Worm (Caenorhabditis elegans) whole organism, young adult: ENCODE results near the gene C27B7.2.

ENCODE experiments used
- B0035.1 ChIP-seq: sonication (generic microtip); optimal IDR thresholded peaks from 2 replicates; lab custom pipeline; 2016; ENCODE audit warnings: missing genetic modification characterization, mild to moderate bottlenecking, missing compliant biosample characterization, missing genotype, missing genetic modification reagents
- B0261.1 ChIP-seq: sonication (generic microtip); optimal IDR thresholded peaks from 2 replicates; lab custom pipeline; 2016; ENCODE audit warnings: mild to moderate bottlenecking, missing genetic modification characterization, moderate library complexity, missing compliant biosample characterization
- C06A6.2 ChIP-seq: fragments of 200-800 bp; sonication (Bioruptor generic); conservative IDR thresholded peaks from 2 replicates; pipeline ENCODE4 v1.3.6; 2022; ENCODE audit warnings: missing genetic modification characterization, missing compliant biosample characterization
- F22D6.2 ChIP-seq: sonication (generic microtip); optimal IDR thresholded peaks from 2 replicates; lab custom pipeline; 2016; ENCODE audit warnings: mild to moderate bottlenecking, missing genetic modification characterization, missing compliant biosample characterization
- F57A8.1 ChIP-seq: fragments of 200-800 bp; sonication (Bioruptor generic); optimal IDR thresholded peaks from 2 replicates; lab custom pipeline; 2018; ENCODE audit warnings: mild to moderate bottlenecking, missing genetic modification characterization, moderate library complexity, missing compliant biosample characterization
- Y53F4B.3 ChIP-seq: fragments of 200-800 bp; sonication (Bioruptor generic); IDR thresholded peaks from 2 replicates; pipeline ENCODE4 v1.3.6; 2022; ENCODE audit warnings: missing genetic modification reagents, missing genetic modification characterization, missing compliant biosample characterization
- athp-1 ChIP-seq: sonication (generic microtip); optimal IDR thresholded peaks from 2 replicates; lab custom pipeline; 2017; ENCODE audit warnings: mild to moderate bottlenecking, missing genetic modification characterization, missing compliant biosample characterization
- bed-2 ChIP-seq: fragments of 200-800 bp; sonication (Bioruptor generic); IDR thresholded peaks from 2 replicates; pipeline ENCODE4 v1.3.6; 2022; ENCODE audit warnings: missing genetic modification reagents, missing genetic modification characterization, missing compliant biosample characterization
- cebp-2 ChIP-seq: fragments of 200-800 bp; sonication (Bioruptor generic); IDR thresholded peaks from 2 replicates; pipeline ENCODE4 v1.3.6; 2022; ENCODE audit warnings: missing genetic modification characterization, missing compliant biosample characterization
- ceh-58 ChIP-seq: fragments of 200-800 bp; sonication (Bioruptor generic); IDR thresholded peaks from 2 replicates; pipeline ENCODE4 v1.3.6; 2022; ENCODE audit warnings: missing genetic modification characterization, missing compliant biosample characterization
- die-1 ChIP-seq: sonication (generic microtip); optimal IDR thresholded peaks from 2 replicates; lab custom pipeline; 2016; ENCODE audit warnings: missing genotype, mild to moderate bottlenecking, missing genetic modification characterization, missing compliant biosample characterization
- dpff-1 ChIP-seq: sonication (generic microtip); optimal IDR thresholded peaks from 2 replicates; lab custom pipeline; 2017; ENCODE audit warnings: mild to moderate bottlenecking, missing genetic modification characterization, missing compliant biosample characterization
- egl-44 ChIP-seq: fragments of 200-800 bp; sonication (Bioruptor generic); IDR thresholded peaks from 2 replicates; pipeline ENCODE4 v1.3.6; 2022; ENCODE audit warnings: missing genetic modification reagents, missing genetic modification characterization, missing compliant biosample characterization
- egrh-3 ChIP-seq: fragments of 200-800 bp; sonication (Bioruptor generic); IDR thresholded peaks from 2 replicates; pipeline ENCODE4 v1.3.6; 2022; ENCODE audit warnings: missing genetic modification reagents, missing genetic modification characterization, missing compliant biosample characterization
- ekl-4 ChIP-seq: fragments of 200-800 bp; sonication (Bioruptor generic); IDR thresholded peaks from 2 replicates; pipeline ENCODE4 v1.3.6; 2022; ENCODE audit warnings: missing genetic modification reagents, missing genetic modification characterization, missing compliant biosample characterization
- fkh-3 ChIP-seq: sonication (generic microtip); optimal IDR thresholded peaks from 2 replicates; lab custom pipeline; 2016; ENCODE audit warnings: mild to moderate bottlenecking, missing genetic modification characterization, missing compliant biosample characterization
- hlh-12 ChIP-seq: sonication (generic microtip); optimal IDR thresholded peaks from 2 replicates; lab custom pipeline; 2016; ENCODE audit warnings: missing genetic modification characterization, missing compliant biosample characterization
- hrde-1 ChIP-seq: sonication (generic microtip); optimal IDR thresholded peaks from 2 replicates; lab custom pipeline; 2016; ENCODE audit warnings: missing genetic modification characterization, mild to moderate bottlenecking, missing compliant biosample characterization, moderate library complexity, missing genotype, missing genetic modification reagents, borderline replicate concordance
- lag-1 ChIP-seq: fragments of 200-800 bp; sonication (Bioruptor generic); IDR thresholded peaks from 2 replicates; pipeline ENCODE4 v1.3.6; 2022; ENCODE audit warnings: missing genetic modification reagents, missing genetic modification characterization, missing compliant biosample characterization
- lsl-1 ChIP-seq: fragments of 200-800 bp; sonication (Bioruptor generic); optimal IDR thresholded peaks from 2 replicates; lab custom pipeline; 2018; ENCODE audit warnings: mild to moderate bottlenecking, missing genetic modification characterization, moderate library complexity, missing compliant biosample characterization
- madf-10 ChIP-seq: sonication (generic microtip); optimal IDR thresholded peaks from 2 replicates; lab custom pipeline; 2016; ENCODE audit warnings: mild to moderate bottlenecking, missing genetic modification characterization, missing compliant biosample characterization
- madf-6 ChIP-seq: fragments of 200-800 bp; sonication (Bioruptor generic); IDR thresholded peaks from 2 replicates; pipeline ENCODE4 v1.3.6; 2022; ENCODE audit warnings: missing genetic modification reagents, missing genetic modification characterization, missing compliant biosample characterization
- mes-4 ChIP-seq: sonication (generic microtip); optimal IDR thresholded peaks from 2 replicates; lab custom pipeline; 2016; ENCODE audit warnings: missing genotype, missing genetic modification characterization, missing compliant biosample characterization
- nfya-2 ChIP-seq: fragments of 200-800 bp; sonication (Bioruptor generic); IDR thresholded peaks from 2 replicates; pipeline ENCODE4 v1.3.6; 2022; ENCODE audit warnings: missing genetic modification reagents, missing genetic modification characterization, missing compliant biosample characterization
- nhr-27 ChIP-seq: fragments of 200-800 bp; sonication (Bioruptor generic); optimal IDR thresholded peaks from 2 replicates; lab custom pipeline; 2018; ENCODE audit warnings: mild to moderate bottlenecking, missing genetic modification characterization, moderate library complexity, missing compliant biosample characterization
- nhr-80 ChIP-seq: sonication (generic microtip); optimal IDR thresholded peaks from 2 replicates; lab custom pipeline; 2016; ENCODE audit warnings: missing genetic modification characterization, missing compliant biosample characterization
- rcor-1 ChIP-seq: fragments of 200-800 bp; sonication (Bioruptor generic); IDR thresholded peaks from 2 replicates; pipeline ENCODE4 v1.3.6; 2022; ENCODE audit warnings: missing genetic modification reagents, missing genetic modification characterization, missing compliant biosample characterization
- repo-1 ChIP-seq: sonication (generic microtip); optimal IDR thresholded peaks from 2 replicates; lab custom pipeline; 2017; ENCODE audit warnings: mild to moderate bottlenecking, missing genetic modification characterization, missing compliant biosample characterization
- snpc-1.1 ChIP-seq: sonication (generic microtip); optimal IDR thresholded peaks from 2 replicates; lab custom pipeline; 2017; ENCODE audit warnings: missing genetic modification characterization, mild to moderate bottlenecking, missing compliant biosample characterization, antibody characterized with exemption, moderate library complexity, missing genotype, missing genetic modification reagents; ENCODE audit not compliant: insufficient read depth
- snpc-1.3 ChIP-seq: sonication (generic microtip); optimal IDR thresholded peaks from 2 replicates; lab custom pipeline; 2017; ENCODE audit warnings: missing genetic modification characterization, mild to moderate bottlenecking, missing compliant biosample characterization, antibody characterized with exemption, moderate library complexity, missing genotype, missing genetic modification reagents; ENCODE audit not compliant: insufficient read depth
- snpc-3.4 ChIP-seq: sonication (generic microtip); optimal IDR thresholded peaks from 2 replicates; lab custom pipeline; 2017; ENCODE audit warnings: missing genetic modification characterization, mild to moderate bottlenecking, missing compliant biosample characterization, antibody characterized with exemption, moderate library complexity, missing genotype, missing genetic modification reagents
- tbp1 ChIP-seq: fragments of 200-800 bp; sonication (Bioruptor generic); optimal IDR thresholded peaks from 2 replicates; lab custom pipeline; 2018; ENCODE audit warnings: mild to moderate bottlenecking, missing genetic modification characterization, missing compliant biosample characterization
- tbx-9 ChIP-seq: sonication (generic microtip); optimal IDR thresholded peaks from 2 replicates; lab custom pipeline; 2016; ENCODE audit warnings: borderline replicate concordance, missing genetic modification characterization, inconsistent platforms, missing compliant biosample characterization
- xnd-1 ChIP-seq: sonication (generic microtip); optimal IDR thresholded peaks from 2 replicates; lab custom pipeline; 2016; ENCODE audit warnings: missing genotype, missing genetic modification reagents, missing genetic modification characterization, missing compliant biosample characterization
- zfh-2 ChIP-seq: fragments of 200-800 bp; sonication (Bioruptor generic); conservative IDR thresholded peaks from 2 replicates; pipeline ENCODE4 v1.3.6; 2022; ENCODE audit warnings: missing genetic modification reagents, missing genetic modification characterization, missing compliant biosample characterization
- zim-3 ChIP-seq: sonication (generic microtip); optimal IDR thresholded peaks from 2 replicates; lab custom pipeline; 2017; ENCODE audit warnings: mild to moderate bottlenecking, missing genetic modification characterization, moderate library complexity, missing compliant biosample characterization
- ztf-26 ChIP-seq: sonication (generic microtip); optimal IDR thresholded peaks from 2 replicates; lab custom pipeline; 2017; ENCODE audit warnings: missing genetic modification characterization, missing compliant biosample characterization

The C27B7.2 gene

DNA sequence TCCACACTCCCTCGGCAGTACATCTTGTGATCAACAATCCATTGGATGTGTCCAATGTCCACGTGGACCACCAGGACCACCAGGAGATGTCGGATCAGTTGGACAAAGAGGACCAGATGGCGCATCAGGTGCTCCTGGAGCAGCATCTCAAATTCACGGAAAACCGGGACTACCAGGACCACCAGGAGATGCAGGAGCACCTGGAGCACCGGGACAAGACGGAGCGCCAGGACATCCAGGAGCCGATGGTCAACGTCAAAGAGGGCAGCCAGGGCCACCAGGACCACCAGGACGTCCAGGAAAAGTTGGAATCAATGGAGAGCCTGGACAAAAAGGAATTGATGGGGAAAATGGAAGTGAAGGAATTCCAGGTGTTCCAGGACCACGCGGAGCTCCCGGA is 43.7 kb upstream of the C27B7.2 start:
- TF ChIP-seq B0261.1 (tag; lab: Kevin White, UChicago) (no peak), madf-6 (GFP tag; lab: Robert Waterston, UW) (no peak), snpc-3.4 (tag; lab: Kevin White, UChicago) (no peak), die-1 (tag; lab: Kevin White, UChicago) (no peak), lsl-1 (no peak), egrh-3 (GFP tag; lab: Robert Waterston, UW) (peak; percentile 35; the same call in 1 of the 2 replicates), zfh-2 (GFP tag; lab: Robert Waterston, UW) (peak; percentile 83)

DNA sequence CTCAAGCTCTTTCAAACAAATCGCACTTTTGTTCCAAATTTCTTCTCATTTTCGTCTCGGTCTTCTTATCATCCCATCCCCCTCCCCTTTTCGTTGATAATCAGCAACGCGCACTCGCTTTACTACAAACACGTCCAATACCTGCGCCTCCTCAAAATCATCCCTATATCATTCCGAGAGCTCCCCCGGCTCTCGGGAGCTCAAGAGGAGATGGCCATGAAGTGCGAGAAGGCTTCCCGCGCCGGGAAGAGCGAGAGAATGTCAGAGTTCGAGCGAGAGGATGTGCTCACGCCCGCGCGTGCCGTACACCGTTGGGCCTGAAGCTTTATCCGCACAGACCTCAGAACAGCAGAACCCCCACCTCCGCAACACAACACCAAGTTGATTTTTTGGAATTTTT is 41.9 kb upstream of the C27B7.2 start:
- no peak for TF ChIP-seq nfya-2 (GFP tag; lab: Robert Waterston, UW)
- no peak for TF ChIP-seq mes-4 (tag; lab: Kevin White, UChicago)
- no peak for TF ChIP-seq zim-3
- TF ChIP-seq snpc-1.3 (tag; lab: Kevin White, UChicago), result no peak
- TF ChIP-seq egrh-3 (GFP tag; lab: Robert Waterston, UW), result peak; percentile 75; the same call in 1 of the 2 replicates
- TF ChIP-seq rcor-1 (GFP tag; lab: Robert Waterston, UW), result no peak
- no peak for TF ChIP-seq ceh-58 (GFP tag; lab: Robert Waterston, UW)
- TF ChIP-seq F22D6.2, result no peak
- no peak for TF ChIP-seq tbp1
- no peak for TF ChIP-seq repo-1
- peak; percentile 87 for TF ChIP-seq zfh-2 (GFP tag; lab: Robert Waterston, UW)
- TF ChIP-seq ekl-4, result peak; percentile 31; the same call in 1 of the 2 replicates
- TF ChIP-seq, all 124 proteins: peak for 3

DNA sequence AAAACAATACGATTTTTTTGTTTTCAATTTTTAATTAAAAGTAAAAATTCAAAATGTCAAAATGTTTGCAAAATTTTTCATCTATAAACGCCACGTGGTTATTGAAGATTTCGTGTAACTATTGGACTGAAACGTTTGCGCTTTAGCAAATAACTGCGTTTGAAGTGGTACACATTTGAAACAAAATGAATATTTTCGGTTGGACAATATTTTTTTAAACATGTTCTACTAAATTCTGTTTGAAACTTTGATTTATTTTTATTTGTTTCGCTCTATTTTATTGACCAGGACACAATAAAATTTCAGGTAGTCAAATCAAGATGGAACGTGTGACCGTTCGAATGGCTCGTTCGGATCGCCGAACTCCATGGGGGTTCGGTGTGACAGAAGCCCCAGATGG is 40.5 kb upstream of the C27B7.2 start, which contains the start of gene alp-1:
Gene alp-1, plus strand, starts transcription at position 301 of the 400 bp plus-strand sequence.
- TF ChIP-seq mes-4 (tag; lab: Kevin White, UChicago), result no peak
- TF ChIP-seq C06A6.2 (GFP tag; lab: Robert Waterston, UW), result no peak
- no peak for TF ChIP-seq Y53F4B.3
- no peak for TF ChIP-seq hlh-12 (tag; lab: Kevin White, UChicago)
- no peak for TF ChIP-seq F57A8.1 (GFP tag; lab: Kevin White, UChicago)
- TF ChIP-seq ztf-26 (tag; lab: Kevin White, UChicago), result no peak
- no peak for TF ChIP-seq nhr-80 (tag; lab: Kevin White, UChicago)
- TF ChIP-seq lag-1 (GFP tag; lab: Robert Waterston, UW), result no peak
- no peak for TF ChIP-seq cebp-2
- TF ChIP-seq, all 124 proteins: peak for 0

DNA sequence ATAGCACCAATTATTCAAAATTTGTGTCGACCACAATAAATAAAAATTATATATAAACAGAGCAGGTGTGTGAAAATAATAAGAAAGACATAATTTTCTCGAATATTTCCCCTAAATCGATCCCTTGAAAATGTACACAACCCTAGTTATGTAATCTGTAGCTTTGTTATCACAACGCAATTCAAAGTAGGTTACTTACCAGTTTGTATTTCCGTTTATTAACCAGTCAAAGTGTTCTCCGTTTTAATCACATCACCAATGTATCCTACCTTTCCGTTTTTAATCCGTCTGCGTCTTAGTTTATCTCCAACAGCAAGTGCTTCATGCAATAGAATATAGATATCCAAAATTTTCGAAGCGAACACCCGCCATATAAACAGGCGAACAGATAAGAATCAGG is 39.4 kb upstream of the C27B7.2 start:
- TF ChIP-seq dpff-1 (tag; lab: Kevin White, UChicago), result no peak
- no peak for TF ChIP-seq ztf-26 (tag; lab: Kevin White, UChicago)
- no peak for TF ChIP-seq madf-10 (tag; lab: Kevin White, UChicago)
- TF ChIP-seq nhr-27 (tag; lab: Kevin White, UChicago), result no peak
- no peak for TF ChIP-seq egrh-3 (GFP tag; lab: Robert Waterston, UW)
- no peak for TF ChIP-seq athp-1 (tag; lab: Kevin White, UChicago)
- no peak for TF ChIP-seq mes-4 (tag; lab: Kevin White, UChicago)
- no peak for TF ChIP-seq tbx-9 (tag; lab: Kevin White, UChicago)
- TF ChIP-seq tbp1, result no peak
- TF ChIP-seq egl-44 (GFP tag; lab: Robert Waterston, UW), result no peak
- TF ChIP-seq nfya-2 (GFP tag; lab: Robert Waterston, UW), result no peak
- no peak for TF ChIP-seq hrde-1 (tag; lab: Kevin White, UChicago)
- TF ChIP-seq ceh-58 (GFP tag; lab: Robert Waterston, UW), result no peak
- TF ChIP-seq snpc-1.1 (tag; lab: Kevin White, UChicago), result no peak
- no peak for TF ChIP-seq fkh-3 (tag; lab: Kevin White, UChicago)
- TF ChIP-seq cebp-2, result no peak
- no peak for TF ChIP-seq xnd-1 (tag; lab: Kevin White, UChicago)
- no peak for TF ChIP-seq bed-2 (GFP tag; lab: Robert Waterston, UW)
- TF ChIP-seq B0035.1 (tag; lab: Kevin White, UChicago), result no peak
